Worm (Caenorhabditis elegans) whole organism, late embryonic: Measurements from ENCODE around the gene T12D8.5.

ENCODE experiments used
- C08G9.2 ChIP-seq: sonication (generic microtip); optimal IDR thresholded peaks from 2 replicates; lab custom pipeline; 2016; ENCODE audit warnings: mild to moderate bottlenecking, missing genetic modification characterization, moderate library complexity, missing compliant biosample characterization
- F13H6.1 ChIP-seq: sonication (generic microtip); optimal IDR thresholded peaks from 2 replicates; lab custom pipeline; 2016; ENCODE audit warnings: missing genetic modification characterization, missing compliant biosample characterization
- K02D7.2 ChIP-seq: sonication (generic microtip); optimal IDR thresholded peaks from 2 replicates; lab custom pipeline; 2017; ENCODE audit warnings: mild to moderate bottlenecking, missing genetic modification characterization, missing compliant biosample characterization
- K09A11.1 ChIP-seq: sonication (generic microtip); optimal IDR thresholded peaks from 2 replicates; lab custom pipeline; 2017; ENCODE audit warnings: antibody characterized with exemption, mild to moderate bottlenecking, missing genetic modification characterization, missing compliant biosample characterization; ENCODE audit not compliant: insufficient read depth
- T23F11.4 ChIP-seq: fragments of 200-800 bp; sonication (Bioruptor generic); optimal IDR thresholded peaks from 2 replicates; lab custom pipeline; 2018; ENCODE audit warnings: mild to moderate bottlenecking, missing genetic modification characterization, missing compliant biosample characterization
- ahr-1 ChIP-seq: sonication (generic microtip); optimal IDR thresholded peaks from 2 replicates; lab custom pipeline; 2016; ENCODE audit warnings: missing genetic modification characterization, missing compliant biosample characterization
- ceh-18 ChIP-seq: sonication (generic microtip); optimal IDR thresholded peaks from 2 replicates; lab custom pipeline; 2016; ENCODE audit warnings: missing genetic modification characterization, missing compliant biosample characterization
- ceh-2 ChIP-seq: sonication (generic microtip); optimal IDR thresholded peaks from 2 replicates; lab custom pipeline; 2016; ENCODE audit warnings: missing genotype, missing genetic modification characterization, missing compliant biosample characterization
- ceh-22 ChIP-seq: sonication (generic microtip); optimal IDR thresholded peaks from 2 replicates; lab custom pipeline; 2017; ENCODE audit warnings: missing biosample characterization, missing genetic modification characterization
- ceh-24 ChIP-seq: sonication (generic microtip); optimal IDR thresholded peaks from 2 replicates; lab custom pipeline; 2016; ENCODE audit warnings: mild to moderate bottlenecking, missing genetic modification characterization, missing compliant biosample characterization
- ceh-34 ChIP-seq: sonication (generic microtip); optimal IDR thresholded peaks from 2 replicates; lab custom pipeline; 2016; ENCODE audit warnings: mild to moderate bottlenecking, missing genetic modification characterization, missing compliant biosample characterization
- ceh-48 ChIP-seq: sonication (generic microtip); optimal IDR thresholded peaks from 2 replicates; lab custom pipeline; 2016; ENCODE audit warnings: missing genetic modification characterization, inconsistent platforms, missing compliant biosample characterization
- ceh-6 ChIP-seq: fragments of 200-800 bp; sonication (Bioruptor generic); optimal IDR thresholded peaks from 2 replicates; lab custom pipeline; 2018; ENCODE audit warnings: mild to moderate bottlenecking, missing genetic modification characterization, missing compliant biosample characterization
- dmd-4 ChIP-seq: sonication (generic microtip); optimal IDR thresholded peaks from 2 replicates; lab custom pipeline; 2016; ENCODE audit warnings: borderline replicate concordance, missing genetic modification characterization, missing compliant biosample characterization
- dve-1 ChIP-seq: sonication (generic microtip); optimal IDR thresholded peaks from 2 replicates; lab custom pipeline; 2017; ENCODE audit warnings: antibody characterized with exemption, mild to moderate bottlenecking, missing genetic modification characterization, missing compliant biosample characterization
- elt-2 ChIP-seq: sonication (generic microtip); optimal IDR thresholded peaks from 2 replicates; lab custom pipeline; 2016; ENCODE audit warnings: missing genetic modification reagents, missing genetic modification characterization, missing compliant biosample characterization
- elt-4 ChIP-seq: sonication (generic microtip); optimal IDR thresholded peaks from 2 replicates; lab custom pipeline; 2016; ENCODE audit warnings: missing genetic modification characterization, missing compliant biosample characterization
- ets-4 ChIP-seq: sonication (generic microtip); optimal IDR thresholded peaks from 2 replicates; lab custom pipeline; 2016; ENCODE audit warnings: missing genetic modification characterization, missing compliant biosample characterization
- eyg-1 ChIP-seq: sonication (generic microtip); optimal IDR thresholded peaks from 2 replicates; lab custom pipeline; 2016; ENCODE audit warnings: missing genotype, missing genetic modification characterization, missing compliant biosample characterization
- fkh-10 ChIP-seq: fragments of 150-350 bp; optimal IDR thresholded peaks from 2 replicates; lab custom pipeline; 2014; ENCODE audit warnings: missing biosample characterization, missing genetic modification reagents, missing genetic modification characterization
- fkh-6 ChIP-seq: sonication (generic microtip); optimal IDR thresholded peaks from 2 replicates; lab custom pipeline; 2016; ENCODE audit warnings: missing genetic modification characterization, missing compliant biosample characterization
- hlh-15 ChIP-seq: sonication (generic microtip); optimal IDR thresholded peaks from 2 replicates; lab custom pipeline; 2016; ENCODE audit warnings: missing genetic modification characterization, missing compliant biosample characterization
- hlh-30 ChIP-seq: sonication (generic microtip); optimal IDR thresholded peaks from 2 replicates; lab custom pipeline; 2017; ENCODE audit warnings: antibody characterized with exemption, missing genetic modification characterization, missing compliant biosample characterization; ENCODE audit not compliant: insufficient read depth
- hlh-6 ChIP-seq: sonication (generic microtip); optimal IDR thresholded peaks from 2 replicates; lab custom pipeline; 2016; ENCODE audit warnings: missing genotype, missing genetic modification characterization, missing compliant biosample characterization
- lim-6 ChIP-seq: sonication (generic microtip); optimal IDR thresholded peaks from 2 replicates; lab custom pipeline; 2016; ENCODE audit warnings: missing genetic modification characterization, missing compliant biosample characterization
- lin-11 ChIP-seq: fragments of 200-800 bp; sonication (Bioruptor generic); optimal IDR thresholded peaks from 2 replicates; lab custom pipeline; 2018; ENCODE audit warnings: mild to moderate bottlenecking, missing genetic modification characterization, missing compliant biosample characterization
- madf-2 ChIP-seq: sonication (generic microtip); optimal IDR thresholded peaks from 2 replicates; lab custom pipeline; 2017; ENCODE audit warnings: missing genetic modification characterization, missing compliant biosample characterization
- mec-3 ChIP-seq: sonication (generic microtip); optimal IDR thresholded peaks from 2 replicates; lab custom pipeline; 2016; ENCODE audit warnings: borderline replicate concordance, missing genetic modification characterization, missing compliant biosample characterization
- nfya-1 ChIP-seq: sonication (generic microtip); optimal IDR thresholded peaks from 2 replicates; lab custom pipeline; 2017; ENCODE audit warnings: missing genetic modification characterization, mild to moderate bottlenecking, missing compliant biosample characterization, antibody characterized with exemption, moderate library complexity
- nhr-232 ChIP-seq: sonication (generic microtip); optimal IDR thresholded peaks from 2 replicates; lab custom pipeline; 2016; ENCODE audit warnings: missing genetic modification characterization, missing compliant biosample characterization
- pag-3 ChIP-seq: sonication (generic microtip); optimal IDR thresholded peaks from 2 replicates; lab custom pipeline; 2016; ENCODE audit warnings: missing compliant biosample characterization, missing genetic modification characterization, borderline replicate concordance
- pat-9 ChIP-seq: fragments of 200-800 bp; sonication (Bioruptor generic); optimal IDR thresholded peaks from 2 replicates; lab custom pipeline; 2018; ENCODE audit warnings: mild to moderate bottlenecking, missing genetic modification characterization, moderate library complexity, missing compliant biosample characterization
- pha-2 ChIP-seq: sonication (generic microtip); optimal IDR thresholded peaks from 2 replicates; lab custom pipeline; 2017; ENCODE audit warnings: mild to moderate bottlenecking, missing genetic modification characterization, missing compliant biosample characterization
- pqm-1 ChIP-seq: sonication (generic microtip); optimal IDR thresholded peaks from 2 replicates; lab custom pipeline; 2016; ENCODE audit warnings: missing genetic modification characterization, missing compliant biosample characterization
- pros-1 ChIP-seq: fragments of 150-350 bp; optimal IDR thresholded peaks from 2 replicates; lab custom pipeline; 2014; ENCODE audit warnings: missing biosample characterization, missing genetic modification reagents, missing genetic modification characterization
- syd-9 ChIP-seq: sonication (generic microtip); optimal IDR thresholded peaks from 2 replicates; lab custom pipeline; 2016; ENCODE audit warnings: mild to moderate bottlenecking, missing genetic modification characterization, moderate library complexity, missing compliant biosample characterization
- tbx-2 ChIP-seq: sonication (generic microtip); optimal IDR thresholded peaks from 2 replicates; lab custom pipeline; 2016; ENCODE audit warnings: missing genetic modification characterization, missing compliant biosample characterization
- tbx-7 ChIP-seq: sonication (generic microtip); optimal IDR thresholded peaks from 2 replicates; lab custom pipeline; 2016; ENCODE audit warnings: missing genotype, missing genetic modification characterization, missing compliant biosample characterization
- unc-42 ChIP-seq: sonication (generic microtip); optimal IDR thresholded peaks from 2 replicates; lab custom pipeline; 2016; ENCODE audit warnings: missing genotype, missing genetic modification characterization, missing compliant biosample characterization
- unc-86 ChIP-seq: sonication (generic microtip); optimal IDR thresholded peaks from 2 replicates; lab custom pipeline; 2016; ENCODE audit warnings: missing genetic modification characterization, missing compliant biosample characterization
- ztf-16 ChIP-seq: sonication (generic microtip); optimal IDR thresholded peaks from 2 replicates; lab custom pipeline; 2017; ENCODE audit warnings: missing genetic modification characterization, missing compliant biosample characterization

T12D8.5 gene

DNA sequence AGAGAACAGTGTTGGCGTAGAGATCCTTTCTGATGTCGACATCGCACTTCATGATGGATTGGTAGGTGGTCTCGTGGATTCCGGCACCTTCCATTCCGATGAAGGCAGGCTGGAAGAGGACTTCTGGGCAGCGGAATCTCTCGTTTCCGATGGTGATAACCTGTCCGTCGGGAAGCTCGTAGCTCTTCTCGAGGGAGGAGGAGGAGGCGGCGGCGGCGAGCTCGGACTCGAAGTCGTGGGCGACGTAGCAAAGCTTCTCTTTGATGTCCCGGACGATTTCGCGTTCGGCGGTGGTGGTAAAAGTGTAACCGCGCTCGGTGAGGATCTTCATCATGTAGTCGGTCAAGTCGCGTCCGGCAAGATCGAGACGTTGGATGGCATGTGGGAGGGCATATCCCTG is 21.8 kb downstream of the T12D8.5 start:
- no peak for TF ChIP-seq pat-9 (tag; lab: Kevin White, UChicago)
- TF ChIP-seq lin-11 (tag; lab: Kevin White, UChicago) = no peak
- no peak for TF ChIP-seq ceh-48 (tag; lab: Kevin White, UChicago)
- TF ChIP-seq elt-4 (tag; lab: Kevin White, UChicago) = peak; percentile 48
- no peak for TF ChIP-seq tbx-7 (tag; lab: Kevin White, UChicago)
- no peak for TF ChIP-seq eyg-1 (tag; lab: Kevin White, UChicago)
- no peak for TF ChIP-seq ets-4

DNA sequence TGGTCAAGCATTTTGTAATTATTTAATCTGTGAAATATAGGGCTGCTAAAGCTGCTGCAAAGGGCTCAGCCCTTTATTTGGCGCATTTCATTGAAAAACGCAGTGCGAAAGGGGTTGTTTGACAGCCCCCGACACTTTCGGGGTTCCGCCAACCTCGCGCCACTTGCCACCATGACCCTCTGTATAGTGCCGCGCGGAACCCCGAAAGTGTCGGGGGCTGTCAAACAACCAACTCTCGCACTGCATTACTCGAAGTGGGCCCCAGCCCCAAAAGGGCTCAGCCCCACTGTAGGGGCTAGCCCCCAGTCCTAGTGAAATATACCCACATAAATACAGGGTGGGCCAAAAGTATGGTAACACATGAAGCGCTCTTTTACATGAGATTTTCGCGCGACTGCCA is 26.3 kb downstream of the T12D8.5 start:
- TF ChIP-seq ceh-18 (tag; lab: Kevin White, UChicago) (no peak), unc-42 (tag; lab: Kevin White, UChicago) (no peak), pqm-1 (tag; lab: Kevin White, UChicago) (no peak), hlh-30 (tag; lab: Kevin White, UChicago) (no peak), K02D7.2 (tag; lab: Kevin White, UChicago) (no peak), T23F11.4 (GFP tag; lab: Kevin White, UChicago) (no peak), nfya-1 (tag; lab: Kevin White, UChicago) (no peak), F13H6.1 (no peak), ceh-24 (tag; lab: Kevin White, UChicago) (no peak), fkh-6 (tag; lab: Kevin White, UChicago) (no peak)

DNA sequence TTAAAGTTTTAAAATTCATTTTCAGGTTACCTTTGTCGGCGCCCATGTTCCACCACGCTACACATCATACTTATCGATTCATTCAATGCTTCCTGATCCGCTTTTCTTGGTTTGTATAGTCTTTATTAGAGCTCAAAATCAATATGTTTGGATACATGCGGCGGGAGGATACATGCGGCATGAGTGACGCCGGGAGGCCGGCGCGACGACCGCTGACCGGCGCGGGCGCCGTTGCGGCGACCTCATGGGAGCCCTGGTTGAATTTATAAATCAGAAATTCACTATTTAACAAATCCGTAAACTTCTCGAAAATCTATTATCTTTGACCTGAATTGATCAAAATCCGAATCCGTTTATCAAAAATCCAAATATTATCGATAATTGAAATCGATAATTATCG is 44.9 kb downstream of the T12D8.5 start:
- TF ChIP-seq fkh-10 (GFP tag; lab: Kevin White, UChicago) (no peak), syd-9 (tag; lab: Kevin White, UChicago) (no peak), nfya-1 (tag; lab: Kevin White, UChicago) (no peak)

DNA sequence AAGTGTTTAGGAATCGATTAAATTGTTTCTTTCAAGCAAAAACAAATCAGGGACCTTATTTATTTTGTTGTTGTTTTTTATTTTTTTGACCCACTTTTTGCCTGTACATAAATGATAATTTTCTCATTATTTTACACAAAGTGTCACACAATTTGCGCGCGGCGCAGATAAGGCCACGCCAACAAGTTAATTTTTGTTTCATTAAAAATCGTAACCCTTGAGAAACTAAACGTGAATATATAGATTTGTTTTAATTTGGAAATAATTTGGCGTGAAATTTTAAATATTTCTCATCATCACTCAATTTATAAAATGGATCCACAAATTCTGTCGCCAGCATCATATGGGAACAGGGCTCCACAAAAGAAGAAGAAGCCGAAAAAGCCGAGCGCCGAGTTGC is 46.0 kb downstream of the T12D8.5 start, which contains the start of gene T05D4.5:
TSS of gene T05D4.5 (plus strand) at position 301 of the 400 bp plus-strand sequence.
- no peak for TF ChIP-seq unc-42 (tag; lab: Kevin White, UChicago)
- no peak for TF ChIP-seq ceh-6 (GFP tag; lab: Kevin White, UChicago)
- TF ChIP-seq unc-86 (tag; lab: Kevin White, UChicago) = no peak
- TF ChIP-seq C08G9.2 (tag; lab: Kevin White, UChicago) = no peak
- TF ChIP-seq tbx-2 = no peak
- TF ChIP-seq pha-2 (tag; lab: Kevin White, UChicago) = no peak
- no peak for TF ChIP-seq elt-2 (tag; lab: Kevin White, UChicago)
- no peak for TF ChIP-seq syd-9 (tag; lab: Kevin White, UChicago)
- no peak for TF ChIP-seq madf-2
- TF ChIP-seq ceh-18 (tag; lab: Kevin White, UChicago) = no peak
- TF ChIP-seq ceh-34 = no peak
- TF ChIP-seq fkh-6 (tag; lab: Kevin White, UChicago) = no peak
- no peak for TF ChIP-seq pros-1 (tag; lab: Kevin White, UChicago)
- TF ChIP-seq nhr-232 (tag; lab: Kevin White, UChicago) = no peak
- TF ChIP-seq ceh-48 (tag; lab: Kevin White, UChicago) = no peak
- TF ChIP-seq pag-3 (tag; lab: Kevin White, UChicago) = no peak
- no peak for TF ChIP-seq ahr-1
- no peak for TF ChIP-seq dve-1 (tag; lab: Kevin White, UChicago)
- no peak for TF ChIP-seq fkh-10 (GFP tag; lab: Kevin White, UChicago)
- TF ChIP-seq hlh-15 (tag; lab: Kevin White, UChicago) = no peak
- TF ChIP-seq, all 69 proteins: peak for 0

DNA sequence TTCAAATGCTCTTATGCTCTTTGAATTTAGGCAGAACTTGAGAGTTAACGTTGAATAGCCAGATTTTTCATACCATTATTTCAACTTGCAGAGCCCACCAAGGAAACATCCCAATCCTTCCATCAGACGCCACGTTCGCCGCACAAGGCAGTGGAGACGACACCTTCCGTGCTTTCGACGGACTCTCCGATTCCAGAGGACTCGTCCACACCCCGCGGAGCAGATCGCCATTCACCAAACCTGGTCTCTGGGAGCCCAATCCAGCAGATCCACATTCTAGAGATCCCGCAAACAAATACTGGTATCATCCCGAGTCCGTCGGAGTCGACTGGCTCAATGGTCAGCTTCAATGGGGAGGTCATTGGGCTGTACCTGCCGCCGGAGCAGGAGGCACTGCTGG is 46.5 kb downstream of the T12D8.5 start:
- TF ChIP-seq hlh-6 (tag; lab: Kevin White, UChicago) = no peak
- TF ChIP-seq K09A11.1 = no peak
- TF ChIP-seq hlh-30 (tag; lab: Kevin White, UChicago) = no peak
- no peak for TF ChIP-seq ceh-24 (tag; lab: Kevin White, UChicago)
- no peak for TF ChIP-seq ceh-6 (GFP tag; lab: Kevin White, UChicago)
- no peak for TF ChIP-seq lin-11 (tag; lab: Kevin White, UChicago)
- no peak for TF ChIP-seq ztf-16 (tag; lab: Kevin White, UChicago)
- TF ChIP-seq C08G9.2 (tag; lab: Kevin White, UChicago) = no peak
- TF ChIP-seq mec-3 (tag; lab: Kevin White, UChicago) = no peak
- TF ChIP-seq dmd-4 (tag; lab: Kevin White, UChicago) = no peak
- no peak for TF ChIP-seq lim-6 (tag; lab: Kevin White, UChicago)
- no peak for TF ChIP-seq ceh-22 (tag; lab: Kevin White, UChicago)
- TF ChIP-seq madf-2 = no peak
- TF ChIP-seq ceh-2 (tag; lab: Kevin White, UChicago) = no peak
